Fruit fly (Drosophila melanogaster) whole organism, adult: Measurements from ENCODE around the gene CG18179.

Experiments
- CG11617 ChIP-seq: fragments of 200-800 bp; sonication (Bioruptor generic); optimal IDR thresholded peaks from 2 replicates; lab custom pipeline; 2017; ENCODE audit warnings: mild to moderate bottlenecking, missing biosample characterization, missing genetic modification reagents, missing genetic modification characterization
- CG12768 ChIP-seq: fragments of 200-800 bp; sonication (Bioruptor generic); optimal IDR thresholded peaks from 2 replicates; lab custom pipeline; 2017; ENCODE audit warnings: missing biosample characterization, missing genetic modification characterization, mild to moderate bottlenecking, moderate library complexity, missing genetic modification reagents
- CG14711 ChIP-seq: fragments of 200-800 bp; sonication (Bioruptor generic); optimal IDR thresholded peaks from 2 replicates; lab custom pipeline; 2018; ENCODE audit warnings: missing biosample characterization, mild to moderate bottlenecking, missing genetic modification characterization, moderate library complexity
- CG1620 ChIP-seq: fragments of 200-800 bp; sonication (Bioruptor generic); optimal IDR thresholded peaks from 2 replicates; lab custom pipeline; 2016; ENCODE audit warnings: missing biosample characterization, missing genetic modification characterization
- CG5204 ChIP-seq: fragments of 200-800 bp; sonication (Bioruptor generic); optimal IDR thresholded peaks from 2 replicates; lab custom pipeline; 2016; ENCODE audit warnings: missing biosample characterization, missing genetic modification characterization
- CG7045 ChIP-seq: fragments of 200-800 bp; sonication (Bioruptor generic); optimal IDR thresholded peaks from 2 replicates; lab custom pipeline; 2017; ENCODE audit warnings: missing biosample characterization, mild to moderate bottlenecking, missing genetic modification characterization
- CG7101 ChIP-seq: fragments of 200-800 bp; sonication (Bioruptor generic); optimal IDR thresholded peaks from 2 replicates; lab custom pipeline; 2018; ENCODE audit warnings: missing biosample characterization, mild to moderate bottlenecking, missing genetic modification characterization, moderate library complexity
- Clk ChIP-seq: fragments of 200-800 bp; sonication (Bioruptor generic); optimal IDR thresholded peaks from 2 replicates; lab custom pipeline; 2017; ENCODE audit warnings: missing biosample characterization, missing genetic modification characterization
- Hr96 ChIP-seq: fragments of 200-800 bp; sonication (Bioruptor generic); optimal IDR thresholded peaks from 2 replicates; lab custom pipeline; 2016; ENCODE audit warnings: missing biosample characterization, missing genetic modification characterization
- bab1 ChIP-seq: fragments of 200-800 bp; sonication (Bioruptor generic); optimal IDR thresholded peaks from 3 replicates; lab custom pipeline; 2019; ENCODE audit warnings: missing biosample characterization, mild to moderate bottlenecking, missing genetic modification characterization, moderate library complexity
- kay ChIP-seq: fragments of 200-800 bp; sonication (Bioruptor generic); peaks from one replicate; lab custom pipeline; 2016; ENCODE audit warnings: missing biosample characterization, missing genetic modification characterization, borderline replicate concordance
- ovo ChIP-seq: fragments of 200-800 bp; sonication (Bioruptor generic); optimal IDR thresholded peaks from 2 replicates; lab custom pipeline; 2016; ENCODE audit warnings: missing biosample characterization, missing genetic modification characterization
- pad ChIP-seq: fragments of 200-800 bp; sonication (Bioruptor generic); optimal IDR thresholded peaks from 3 replicates; lab custom pipeline; 2017; ENCODE audit warnings: missing biosample characterization, missing genetic modification characterization, mild to moderate bottlenecking, moderate library complexity, missing genetic modification reagents
- toe ChIP-seq: fragments of 200-800 bp; sonication (Bioruptor generic); optimal IDR thresholded peaks from 2 replicates; lab custom pipeline; 2016; ENCODE audit warnings: missing biosample characterization, missing genetic modification characterization

DNA sequence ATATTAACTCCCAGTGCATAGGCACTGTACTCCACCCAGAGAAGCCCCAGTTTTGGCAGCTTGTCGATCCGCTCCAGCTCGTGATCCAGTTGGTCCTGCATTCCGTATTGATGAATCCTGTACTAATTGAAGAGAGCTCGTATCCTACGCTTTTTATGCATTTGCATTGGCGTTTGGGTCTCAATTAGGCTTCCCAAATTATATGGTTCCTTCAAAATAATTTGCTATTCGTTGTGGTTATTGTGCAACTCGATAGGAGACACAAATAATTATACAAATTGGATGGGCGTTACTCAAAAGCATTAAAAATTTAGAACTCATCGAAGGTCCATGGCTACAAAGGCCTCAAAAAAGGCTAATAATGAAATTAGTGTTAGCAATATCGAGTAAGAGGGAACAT lies 10.0 kb upstream of the CG18179 start, which contains the start of gene Or67b:
- TF ChIP-seq CG7101 (tag; lab: Kevin White, UChicago), result no peak
- no peak for TF ChIP-seq CG11617 (GFP tag; lab: Kevin White, UChicago)
- no peak for TF ChIP-seq CG14711 (tag; lab: Kevin White, UChicago)
- no peak for TF ChIP-seq CG1620
- TF ChIP-seq Hr96 (GFP tag; lab: Kevin White, UChicago), result no peak
- no peak for TF ChIP-seq pad (GFP tag; lab: Kevin White, UChicago)
- TF ChIP-seq toe, result no peak
- no peak for TF ChIP-seq CG5204 (GFP tag; lab: Kevin White, UChicago)
- no peak for TF ChIP-seq kay (GFP tag; lab: Kevin White, UChicago)
- no peak for TF ChIP-seq bab1 (GFP tag; lab: Kevin White, UChicago)
- TF ChIP-seq CG12768 (GFP tag; lab: Kevin White, UChicago), result no peak
- TF ChIP-seq Clk (GFP tag; lab: Kevin White, UChicago), result no peak
- no peak for TF ChIP-seq ovo (GFP tag; lab: Kevin White, UChicago)
- TF ChIP-seq CG7045, result no peak
